Fruit fly (Drosophila melanogaster) whole organism, embryonic: ENCODE results near the gene CG32295.
A peak's percentile ranks its signal among the peaks of the same experiment; 100 is the strongest.

Source experiments
- Atf-2 ChIP-seq: fragments of 200-800 bp; sonication (Bioruptor generic); optimal IDR thresholded peaks from 2 replicates; lab custom pipeline; 2016; ENCODE audit warnings: missing biosample characterization, missing genetic modification characterization
- CG10565 ChIP-seq: fragments of 200-800 bp; sonication (Bioruptor generic); optimal IDR thresholded peaks from 3 replicates; lab custom pipeline; 2016; ENCODE audit warnings: missing biosample characterization, mild to moderate bottlenecking, missing genetic modification characterization
- CG11504 ChIP-seq: fragments of 200-800 bp; sonication (Bioruptor generic); optimal IDR thresholded peaks from 3 replicates; lab custom pipeline; 2019; ENCODE audit warnings: missing biosample characterization, mild to moderate bottlenecking, missing genetic modification characterization, moderate library complexity
- CG1603 ChIP-seq: fragments of 200-800 bp; sonication (Bioruptor generic); optimal IDR thresholded peaks from 2 replicates; lab custom pipeline; 2019; ENCODE audit warnings: missing biosample characterization, mild to moderate bottlenecking, missing genetic modification characterization, moderate library complexity
- CG6791 ChIP-seq: fragments of 200-800 bp; sonication (Bioruptor generic); IDR thresholded peaks from 3 replicates; pipeline ENCODE4 v1.3.6; 2022; ENCODE audit warnings: missing biosample characterization, missing genetic modification characterization; ENCODE audit not compliant: partially characterized antibody
- Ets65A ChIP-seq: fragments of 200-800 bp; sonication (Bioruptor generic); peaks from one replicate; lab custom pipeline; 2016; ENCODE audit warnings: missing biosample characterization, missing genetic modification characterization
- Hmx ChIP-seq: fragments of 200-800 bp; sonication (Bioruptor generic); optimal IDR thresholded peaks from 2 replicates; lab custom pipeline; 2016; ENCODE audit warnings: missing biosample characterization, missing genetic modification characterization
- mld ChIP-seq: fragments of 200-800 bp; sonication (Bioruptor generic); IDR thresholded peaks from 3 replicates; pipeline ENCODE4 v1.3.6; 2022; ENCODE audit warnings: missing biosample characterization, missing genetic modification characterization; ENCODE audit not compliant: partially characterized antibody
- nerfin-2 ChIP-seq: fragments of 200-800 bp; sonication (Bioruptor generic); IDR thresholded peaks from 2 replicates; pipeline ENCODE4 v1.3.6; 2022; ENCODE audit warnings: missing biosample characterization, missing genetic modification characterization; ENCODE audit not compliant: partially characterized antibody

DNA sequence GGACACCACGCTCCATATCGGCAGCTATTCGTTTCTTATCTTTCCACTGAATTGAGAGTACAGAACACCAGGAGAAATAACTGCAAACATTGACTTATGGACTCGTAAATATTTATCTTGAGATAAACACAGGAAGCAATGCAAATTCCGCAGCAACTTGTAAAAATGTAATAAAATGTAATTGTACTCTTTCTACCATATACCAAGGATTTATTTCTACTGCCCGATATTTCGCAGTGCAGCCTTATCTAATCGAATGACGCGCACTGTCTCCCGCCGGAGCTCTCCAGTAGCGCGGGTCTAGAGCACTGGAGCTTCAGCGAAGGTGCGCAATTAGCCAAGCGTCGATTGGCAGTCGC is 32.6 kb downstream of the CG32295 start:
- peak; percentile 77 for TF ChIP-seq CG1603
- no peak for TF ChIP-seq mld (GFP tag; lab: Robert Waterston, UW)
- TF ChIP-seq Hmx (GFP tag; lab: Kevin White, UChicago), result peak; percentile 15
- no peak for TF ChIP-seq nerfin-2 (GFP tag; lab: Robert Waterston, UW)
- no peak for TF ChIP-seq CG6791 (GFP tag; lab: Robert Waterston, UW)
- peak; percentile 90 for TF ChIP-seq CG11504
- no peak for TF ChIP-seq Atf-2 (GFP tag; lab: Kevin White, UChicago)
- peak; percentile 47 for TF ChIP-seq CG10565 (GFP tag; lab: Kevin White, UChicago)
- peak; percentile 97 for TF ChIP-seq Ets65A (GFP tag; lab: Kevin White, UChicago)
